Fruit fly (Drosophila melanogaster) whole organism: Measurements from ENCODE around the gene KP78a.

Experiments used
- CG8478 ChIP-seq: fragments of >200 bp; optimal IDR thresholded peaks from 2 replicates; lab custom pipeline; 2018; ENCODE audit warnings: inconsistent platforms
- Dll ChIP-seq: fragments of >200 bp; optimal IDR thresholded peaks from 2 replicates; lab custom pipeline; 2017
- EcR ChIP-seq, 2 experiments: fragments of >200 bp; optimal IDR thresholded peaks; 2 replicates each; lab custom pipeline; 2017; ENCODE audit warnings: missing biosample characterization in 2 of 2, missing genetic modification characterization in 2 of 2, missing genetic modification reagents in 2 of 2
- pan ChIP-seq: fragments of >200 bp; optimal IDR thresholded peaks from 2 replicates; lab custom pipeline; 2017
- psq ChIP-seq: fragments of >200 bp; optimal IDR thresholded peaks from 2 replicates; lab custom pipeline; 2017
- usp ChIP-seq: fragments of >200 bp; optimal IDR thresholded peaks from 2 replicates; lab custom pipeline; 2017; ENCODE audit warnings: missing biosample characterization, missing genetic modification characterization, mixed read lengths

KP78a gene

DNA sequence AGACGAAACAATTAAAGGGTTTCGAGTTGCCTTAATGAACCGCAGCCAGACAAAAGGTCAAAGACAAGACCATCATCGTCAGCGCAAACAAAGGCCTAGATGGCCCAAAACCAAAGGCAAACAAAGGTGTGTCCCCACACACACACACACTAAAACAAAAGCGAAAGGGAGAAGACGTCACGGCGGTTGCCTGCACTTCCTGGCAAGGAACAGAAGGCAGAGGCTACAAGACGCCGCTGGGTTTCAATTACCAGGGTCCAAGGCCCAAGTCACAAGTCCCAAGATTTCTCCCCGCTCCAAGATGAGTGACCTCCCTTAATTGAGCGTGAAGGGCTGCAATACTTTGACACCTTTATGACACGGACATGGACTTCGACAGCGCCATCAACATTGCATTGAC, 10.6 kb upstream of the KP78a start:
- TF ChIP-seq CG8478 (lab: Kevin White, UChicago) (no peak), pan (lab: Kevin White, UChicago) (no peak), psq (lab: Kevin White, UChicago) (no peak), EcR (GFP tag; optimal IDR thresholded peaks at IDR 0.05; lab: Kevin White, UChicago) (no peak), Dll (lab: Kevin White, UChicago) (no peak), usp (no peak)

DNA sequence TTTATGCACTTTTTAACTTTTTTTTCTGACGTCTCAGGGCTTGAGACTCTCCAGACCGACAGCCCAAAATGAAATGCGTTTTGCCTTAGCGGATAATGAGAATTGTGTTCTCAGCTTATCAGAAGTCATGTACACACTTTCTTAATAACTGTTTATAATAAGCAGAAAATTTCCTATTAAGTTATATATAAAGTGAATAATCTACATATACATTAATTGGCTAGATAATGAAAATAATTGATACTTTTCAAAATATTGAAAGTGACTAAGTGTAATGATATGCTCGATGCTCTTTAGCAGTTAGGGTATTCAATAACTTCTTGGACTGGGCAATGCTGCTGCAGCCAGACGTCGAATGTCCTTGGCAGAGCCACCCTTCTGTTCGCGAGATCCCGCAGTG, 9.0 kb upstream of the KP78a start:
- no peak for TF ChIP-seq psq (lab: Kevin White, UChicago)
- no peak for TF ChIP-seq usp

DNA sequence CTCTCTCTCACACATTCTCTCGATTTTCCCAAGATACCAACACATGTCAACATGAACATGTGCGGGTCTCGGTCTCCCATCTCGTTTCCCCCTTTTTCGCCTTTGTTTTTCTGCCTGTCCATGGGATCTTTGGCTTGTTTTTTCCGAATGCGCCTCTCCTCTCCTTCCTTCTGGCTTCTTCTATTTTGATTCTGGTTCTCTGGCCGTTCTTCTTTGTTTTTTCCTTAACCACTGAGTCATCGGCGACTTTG, 524 bp downstream of the KP78a start:
- TF ChIP-seq CG8478 (lab: Kevin White, UChicago) (no peak), pan (lab: Kevin White, UChicago) (no peak), psq (lab: Kevin White, UChicago) (no peak), EcR (GFP tag; optimal IDR thresholded peaks at IDR 0.05; lab: Kevin White, UChicago) (no peak), usp (no peak), Dll (lab: Kevin White, UChicago) (no peak)

DNA sequence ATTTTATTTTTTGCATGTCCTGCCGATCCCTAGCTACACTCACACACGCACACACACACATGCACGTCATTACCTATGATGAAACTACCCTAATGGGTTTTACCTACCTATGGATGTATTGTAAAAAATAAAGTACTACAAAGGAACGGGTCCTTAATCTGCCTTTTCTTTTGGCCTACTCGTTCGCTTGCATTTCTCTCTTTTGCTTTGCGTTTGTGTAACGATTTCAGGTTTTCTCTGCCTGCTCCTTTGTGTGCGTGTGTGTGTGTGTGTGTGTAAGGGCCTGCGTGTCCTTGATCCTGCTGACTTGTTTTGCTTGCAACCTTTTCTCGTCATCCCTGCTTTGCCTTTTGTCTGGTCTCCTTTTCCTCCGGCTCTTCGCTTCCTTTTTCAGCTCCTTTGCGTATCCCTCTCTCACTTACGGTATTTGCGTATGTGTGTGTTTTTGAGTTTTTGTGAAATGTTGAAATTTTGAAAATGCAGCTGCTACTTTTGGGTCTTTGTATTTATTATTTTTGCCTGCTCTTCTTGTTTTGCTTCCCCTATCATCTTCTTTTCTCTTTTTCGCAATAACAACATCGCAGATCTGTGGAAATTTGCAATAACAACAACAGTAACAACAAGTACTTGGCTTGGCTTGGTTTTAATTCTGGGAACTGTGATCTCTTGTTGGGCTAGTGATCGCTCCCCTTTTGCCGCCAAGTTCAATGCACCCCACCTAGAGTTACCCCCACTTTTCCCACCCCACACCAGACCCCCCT, 1.0 kb downstream of the KP78a start:
- TF ChIP-seq pan (lab: Kevin White, UChicago) (no peak), psq (lab: Kevin White, UChicago) (no peak), CG8478 (lab: Kevin White, UChicago) (no peak), usp (no peak), EcR (GFP tag; optimal IDR thresholded peaks at IDR 0.05; lab: Kevin White, UChicago) (peak in 1 of 2 experiments; percentile 89), Dll (lab: Kevin White, UChicago) (no peak)

DNA sequence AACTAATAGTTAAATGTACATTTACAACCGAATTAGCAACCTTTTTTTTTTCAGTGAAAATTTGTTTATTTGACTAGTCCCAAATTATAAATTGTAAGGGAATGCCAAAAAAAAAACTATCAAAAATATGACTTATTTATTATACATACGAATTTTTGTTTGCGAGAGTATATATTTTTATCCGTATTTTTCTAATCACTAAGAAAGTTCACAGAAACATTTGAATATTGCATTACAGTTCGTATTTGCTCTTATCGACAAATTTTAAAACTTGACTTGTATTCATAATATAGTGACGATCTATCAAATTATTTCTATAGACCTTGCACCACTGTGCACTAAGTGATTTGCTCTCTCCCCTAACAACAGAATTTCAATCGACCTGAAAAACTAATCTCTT, 1.7 kb downstream of the KP78a start:
- no peak for TF ChIP-seq Dll (lab: Kevin White, UChicago)
- TF ChIP-seq usp = no peak
- no peak for TF ChIP-seq CG8478 (lab: Kevin White, UChicago)

DNA sequence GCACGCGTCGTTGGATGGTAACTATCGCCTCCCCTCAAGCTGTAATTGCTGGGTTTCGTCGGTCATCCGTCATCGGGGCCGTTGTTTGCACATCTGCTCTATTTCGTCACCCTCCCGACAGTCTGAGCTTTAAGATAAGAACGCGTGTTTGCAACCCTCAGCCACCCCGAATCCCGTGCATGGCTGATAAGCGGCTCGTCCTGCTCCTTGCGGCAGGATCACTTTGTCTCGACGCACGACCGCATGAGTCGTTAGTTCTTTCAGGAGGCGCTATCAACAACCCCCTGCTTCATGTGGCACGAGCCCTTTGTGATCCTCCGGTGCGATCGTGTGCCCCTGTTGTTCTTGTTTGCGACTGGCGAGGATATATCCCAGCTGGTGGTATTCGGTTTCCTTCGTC, 2.2 kb downstream of the KP78a start:
- TF ChIP-seq CG8478 (lab: Kevin White, UChicago) (no peak), usp (no peak), EcR (GFP tag; optimal IDR thresholded peaks at IDR 0.05; lab: Kevin White, UChicago) (no peak), pan (lab: Kevin White, UChicago) (no peak), psq (lab: Kevin White, UChicago) (no peak), Dll (lab: Kevin White, UChicago) (no peak)

DNA sequence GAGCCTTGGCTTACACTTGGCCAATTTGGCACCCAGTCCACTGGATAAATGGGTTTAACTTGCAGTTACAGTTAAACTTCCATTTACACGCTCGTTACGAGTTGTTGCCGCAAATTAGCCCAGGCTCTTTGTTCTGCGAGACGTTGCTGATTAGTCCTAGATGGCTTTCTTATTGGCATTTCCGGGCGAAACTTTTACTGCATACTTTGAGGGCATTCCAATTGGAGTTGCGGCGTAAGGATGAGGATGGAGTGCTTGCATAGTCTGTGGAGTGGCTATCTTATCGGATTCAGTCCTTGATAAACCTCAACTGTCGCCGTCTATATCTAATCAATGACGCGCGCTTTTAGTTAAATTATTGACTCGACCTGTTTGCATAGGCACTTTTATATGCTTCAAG, 8.0 kb downstream of the KP78a start:
- TF ChIP-seq psq (lab: Kevin White, UChicago) = no peak
- no peak for TF ChIP-seq CG8478 (lab: Kevin White, UChicago)
- no peak for TF ChIP-seq pan (lab: Kevin White, UChicago)
- no peak for TF ChIP-seq Dll (lab: Kevin White, UChicago)
- TF ChIP-seq usp = no peak
- TF ChIP-seq EcR (GFP tag; optimal IDR thresholded peaks at IDR 0.05; lab: Kevin White, UChicago) = no peak

DNA sequence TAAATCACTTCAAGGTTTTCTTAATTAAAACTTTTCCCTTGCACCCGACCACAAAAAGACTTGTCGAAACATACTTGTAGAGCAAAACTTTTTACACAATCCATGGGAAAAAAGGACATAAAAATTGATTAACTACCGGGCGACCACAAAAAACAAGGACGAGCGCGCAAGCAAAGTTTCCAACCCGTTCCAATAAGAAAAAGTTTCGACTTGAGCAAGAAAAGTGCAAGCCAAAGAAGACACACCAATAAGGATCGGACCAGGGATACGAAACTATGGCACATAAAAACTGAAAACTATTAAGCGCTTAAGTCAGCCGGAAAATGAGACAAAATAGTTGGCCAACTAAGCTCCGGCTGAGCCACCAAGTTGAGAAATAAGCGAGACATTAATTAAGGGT, 9.0 kb downstream of the KP78a start:
- no peak for TF ChIP-seq pan (lab: Kevin White, UChicago)
- no peak for TF ChIP-seq usp
- TF ChIP-seq Dll (lab: Kevin White, UChicago) = no peak
- no peak for TF ChIP-seq CG8478 (lab: Kevin White, UChicago)
- no peak for TF ChIP-seq psq (lab: Kevin White, UChicago)
- TF ChIP-seq EcR (GFP tag; optimal IDR thresholded peaks at IDR 0.05; lab: Kevin White, UChicago) = no peak

DNA sequence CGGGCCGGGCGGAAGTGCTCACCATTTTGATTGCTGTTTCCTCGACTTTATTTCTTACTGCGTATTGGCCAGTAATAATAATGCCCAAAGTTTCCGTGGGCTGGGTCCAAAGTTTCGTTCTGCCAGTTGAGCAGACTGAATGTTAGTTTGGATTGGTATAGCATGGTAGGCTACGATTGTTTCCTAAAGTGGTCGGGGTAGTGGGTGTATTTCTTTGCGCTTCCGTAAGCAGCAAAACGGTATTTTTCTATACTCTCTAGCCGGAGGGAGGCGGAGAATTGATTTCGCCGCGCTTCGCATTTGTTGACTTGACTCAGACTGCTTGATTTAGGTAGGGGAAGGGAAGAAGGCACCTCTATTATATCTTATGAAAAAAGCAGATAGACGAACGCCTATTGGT, 9.5 kb downstream of the KP78a start:
- TF ChIP-seq pan (lab: Kevin White, UChicago) (no peak), psq (lab: Kevin White, UChicago) (no peak), CG8478 (lab: Kevin White, UChicago) (no peak), Dll (lab: Kevin White, UChicago) (no peak), usp (no peak), EcR (GFP tag; optimal IDR thresholded peaks at IDR 0.05; lab: Kevin White, UChicago) (no peak)

DNA sequence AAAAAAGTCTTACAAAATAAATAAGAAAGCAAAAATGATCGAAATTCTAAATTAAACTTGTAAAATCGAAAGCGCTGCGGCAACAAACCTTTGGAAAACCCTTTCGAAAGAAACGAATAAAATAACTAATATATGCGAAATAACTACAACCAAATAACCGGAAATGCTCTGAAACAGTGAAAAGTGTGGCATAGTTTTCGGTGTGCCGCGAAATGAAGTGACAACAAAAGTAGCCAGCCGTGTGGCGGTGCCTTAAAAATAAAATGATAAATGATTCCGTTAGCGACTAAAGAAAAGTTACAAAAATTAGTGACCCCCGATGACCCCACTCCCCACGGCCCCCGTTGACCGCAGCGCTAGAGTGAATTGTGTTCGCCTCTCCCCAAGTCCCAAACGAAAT, 14.6 kb downstream of the KP78a start:
- TF ChIP-seq EcR (GFP tag; optimal IDR thresholded peaks at IDR 0.05; lab: Kevin White, UChicago) (no peak), psq (lab: Kevin White, UChicago) (no peak), pan (lab: Kevin White, UChicago) (no peak), usp (no peak), CG8478 (lab: Kevin White, UChicago) (no peak)

DNA sequence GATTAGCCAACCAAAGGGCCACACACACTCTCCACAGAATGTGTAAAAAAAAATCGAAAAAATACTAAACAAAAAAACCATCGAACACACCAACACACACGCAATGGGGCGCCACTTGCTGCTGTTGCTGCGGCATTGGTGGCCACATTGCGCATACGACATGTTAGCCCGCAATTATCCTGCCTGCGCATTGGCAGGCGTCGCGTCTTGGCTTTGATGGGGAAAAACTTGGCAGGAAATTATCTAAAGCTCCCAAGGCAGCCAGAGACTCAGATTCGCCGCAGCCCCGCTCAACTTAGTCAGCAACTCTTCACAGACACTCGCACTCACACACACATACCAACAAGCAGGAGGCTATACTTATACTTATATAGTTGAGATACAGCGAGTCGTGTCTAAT, 15.8 kb downstream of the KP78a start:
- TF ChIP-seq psq (lab: Kevin White, UChicago) = no peak
- TF ChIP-seq Dll (lab: Kevin White, UChicago) = no peak
- no peak for TF ChIP-seq usp
- TF ChIP-seq CG8478 (lab: Kevin White, UChicago) = no peak
- no peak for TF ChIP-seq EcR (GFP tag; optimal IDR thresholded peaks at IDR 0.05; lab: Kevin White, UChicago)
- TF ChIP-seq pan (lab: Kevin White, UChicago) = no peak

DNA sequence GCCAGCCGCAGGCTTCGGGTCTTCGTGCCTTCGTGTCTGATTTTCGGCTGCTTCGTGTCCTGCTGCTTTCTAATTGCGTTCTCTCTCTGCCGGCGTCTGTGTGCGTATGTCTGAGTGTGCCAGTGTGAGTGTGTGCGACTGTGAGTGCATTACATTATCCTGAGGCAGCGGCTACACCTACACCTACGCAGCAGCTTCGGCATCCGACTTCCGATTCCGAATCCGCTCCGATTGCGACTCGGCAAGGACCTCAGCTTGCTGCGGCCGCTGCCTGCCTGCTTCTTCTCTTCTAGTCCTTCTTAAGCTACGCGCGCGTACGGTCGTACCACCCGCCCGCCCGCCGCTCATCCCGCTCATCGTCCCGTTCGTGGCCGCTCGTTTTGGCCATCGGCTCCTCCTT, 17.1 kb downstream of the KP78a start:
- no peak for TF ChIP-seq EcR (GFP tag; optimal IDR thresholded peaks at IDR 0.05; lab: Kevin White, UChicago)

DNA sequence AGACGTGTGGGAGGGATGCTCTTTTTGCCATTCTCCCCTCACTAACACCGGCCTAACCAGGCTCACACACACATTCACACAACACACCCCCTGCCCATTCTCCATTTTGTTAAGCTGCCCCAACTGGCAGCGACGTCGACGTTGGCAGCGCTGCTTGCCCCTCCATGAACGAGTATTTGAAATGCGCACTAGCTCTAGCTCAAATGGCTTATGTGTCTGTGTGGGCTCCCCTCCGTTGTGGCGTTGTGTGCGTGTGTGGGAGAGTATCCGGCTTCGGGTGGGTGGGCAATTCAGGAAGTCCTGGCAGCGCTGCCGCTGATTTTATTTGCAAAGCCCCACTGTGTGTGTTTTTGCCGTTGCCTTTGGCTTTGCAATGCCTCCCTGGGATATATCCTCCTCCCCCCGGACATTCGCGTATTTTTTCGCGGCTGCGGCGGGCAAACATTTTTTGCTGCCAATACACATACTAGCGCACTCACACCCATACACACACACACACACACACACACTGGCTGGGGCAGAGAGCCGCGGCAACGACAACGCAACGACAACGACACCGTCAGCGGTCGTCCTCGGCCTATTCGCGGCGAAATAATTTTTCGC, 18.6 kb downstream of the KP78a start:
- no peak for TF ChIP-seq EcR (GFP tag; optimal IDR thresholded peaks at IDR 0.05; lab: Kevin White, UChicago)
- TF ChIP-seq usp = no peak
- TF ChIP-seq pan (lab: Kevin White, UChicago) = no peak
- no peak for TF ChIP-seq Dll (lab: Kevin White, UChicago)
- no peak for TF ChIP-seq psq (lab: Kevin White, UChicago)
